Fruit fly (Drosophila melanogaster) whole organism, embryonic: Measurements from ENCODE around the gene CG42869.
"Not testable (repeated sequence)": the region's sequence is repeated elsewhere in the genome, so short reads cannot be mapped to it uniquely, and the experiment has no call there.

ENCODE experiments used
- Adf1 ChIP-seq: fragments of 200-800 bp; sonication (Bioruptor generic); IDR thresholded peaks from 2 replicates; pipeline ENCODE4 v1.3.6; 2022; ENCODE audit warnings: missing biosample characterization, missing genetic modification characterization
- Atf6 ChIP-seq: fragments of 200-800 bp; sonication (Bioruptor generic); IDR thresholded peaks from 2 replicates; pipeline ENCODE4 v1.3.6; 2022; ENCODE audit warnings: missing biosample characterization, missing genetic modification characterization
- BEAF-32 ChIP-seq: fragments of 200-800 bp; sonication (Bioruptor generic); optimal IDR thresholded peaks from 3 replicates; lab custom pipeline; 2017; ENCODE audit warnings: missing biosample characterization, missing genetic modification characterization, mild to moderate bottlenecking, moderate library complexity, missing genetic modification reagents
- CG10209 ChIP-seq: fragments of 200-800 bp; sonication (Bioruptor generic); optimal IDR thresholded peaks from 3 replicates; lab custom pipeline; 2017; ENCODE audit warnings: missing biosample characterization, mild to moderate bottlenecking, missing genetic modification characterization, missing genetic modification reagents
- CG10366 ChIP-seq: fragments of 200-800 bp; sonication (Bioruptor generic); IDR thresholded peaks from 2 replicates; pipeline ENCODE4 v1.3.6; 2022; ENCODE audit warnings: missing biosample characterization, missing genetic modification characterization
- CG10979 ChIP-seq: fragments of 200-800 bp; sonication (Bioruptor generic); optimal IDR thresholded peaks from 2 replicates; lab custom pipeline; 2018; ENCODE audit warnings: missing biosample characterization, mild to moderate bottlenecking, missing genetic modification characterization, moderate library complexity
- CG11093 ChIP-seq: fragments of 200-800 bp; sonication (Bioruptor generic); IDR thresholded peaks from 3 replicates; pipeline ENCODE4 v1.3.6; 2022; ENCODE audit warnings: missing biosample characterization, missing genetic modification characterization
- CG11560 ChIP-seq: fragments of 200-800 bp; sonication (Bioruptor generic); IDR thresholded peaks from 3 replicates; pipeline ENCODE4 v1.3.6; 2022; ENCODE audit warnings: missing biosample characterization, missing genetic modification characterization
- CG11695 ChIP-seq: fragments of 200-800 bp; sonication (Bioruptor generic); IDR thresholded peaks from 3 replicates; pipeline ENCODE4 v1.3.6; 2022; ENCODE audit warnings: missing biosample characterization, missing genetic modification characterization
- CG12236 ChIP-seq: fragments of 200-800 bp; sonication (Bioruptor generic); optimal IDR thresholded peaks from 2 replicates; lab custom pipeline; 2016; ENCODE audit warnings: missing biosample characterization, missing genetic modification characterization
- CG12391 ChIP-seq: fragments of 200-800 bp; sonication (Bioruptor generic); optimal IDR thresholded peaks from 3 replicates; lab custom pipeline; 2018; ENCODE audit warnings: missing biosample characterization, mild to moderate bottlenecking, missing genetic modification characterization, moderate library complexity
- CG12744 ChIP-seq: fragments of 200-800 bp; sonication (Bioruptor generic); optimal IDR thresholded peaks from 2 replicates; lab custom pipeline; 2016; ENCODE audit warnings: missing biosample characterization, missing genetic modification characterization
- CG14014 ChIP-seq: fragments of 200-800 bp; sonication (Bioruptor generic); IDR thresholded peaks from 2 replicates; pipeline ENCODE4 v1.3.6; 2022; ENCODE audit warnings: missing biosample characterization, missing genetic modification characterization
- CG14667 ChIP-seq: fragments of 200-800 bp; sonication (Bioruptor generic); IDR thresholded peaks from 2 replicates; pipeline ENCODE4 v1.3.6; 2022; ENCODE audit warnings: missing biosample characterization, missing genetic modification characterization
- CG1529 ChIP-seq: fragments of 200-800 bp; sonication (Bioruptor generic); optimal IDR thresholded peaks from 3 replicates; lab custom pipeline; 2018; ENCODE audit warnings: missing biosample characterization, missing genetic modification characterization
- CG16779 ChIP-seq: fragments of 200-800 bp; sonication (Bioruptor generic); IDR thresholded peaks from 2 replicates; pipeline ENCODE4 v1.3.6; 2022; ENCODE audit warnings: missing biosample characterization, missing genetic modification characterization
- CG17912 ChIP-seq: fragments of 200-800 bp; sonication (Bioruptor generic); optimal IDR thresholded peaks from 2 replicates; lab custom pipeline; 2018; ENCODE audit warnings: missing biosample characterization, mild to moderate bottlenecking, missing genetic modification characterization
- CG1792 ChIP-seq: fragments of 200-800 bp; sonication (Bioruptor generic); optimal IDR thresholded peaks from 2 replicates; lab custom pipeline; 2016; ENCODE audit warnings: missing biosample characterization, missing genetic modification characterization
- CG32767 ChIP-seq: fragments of 200-800 bp; sonication (Bioruptor generic); IDR thresholded peaks from 2 replicates; pipeline ENCODE4 v1.3.6; 2022; ENCODE audit warnings: missing biosample characterization, missing genetic modification characterization
- CG34224 ChIP-seq: fragments of 200-800 bp; sonication (Bioruptor generic); IDR thresholded peaks from 3 replicates; pipeline ENCODE4 v1.3.6; 2022; ENCODE audit warnings: missing biosample characterization, missing genetic modification characterization; ENCODE audit not compliant: partially characterized antibody
- CG4360 ChIP-seq: fragments of 200-800 bp; sonication (Bioruptor generic); IDR thresholded peaks from 2 replicates; pipeline ENCODE4 v1.3.6; 2022; ENCODE audit warnings: missing biosample characterization, missing genetic modification characterization
- CG43689 ChIP-seq: fragments of 200-800 bp; sonication (Bioruptor generic); IDR thresholded peaks from 2 replicates; pipeline ENCODE4 v1.3.6; 2022; ENCODE audit warnings: missing biosample characterization, missing genetic modification characterization
- CG7556 ChIP-seq: fragments of 200-800 bp; sonication (Bioruptor generic); optimal IDR thresholded peaks from 2 replicates; lab custom pipeline; 2017; ENCODE audit warnings: missing biosample characterization, mild to moderate bottlenecking, missing genetic modification characterization
- CG8944 ChIP-seq: fragments of 200-800 bp; sonication (Bioruptor generic); optimal IDR thresholded peaks from 3 replicates; lab custom pipeline; 2016; ENCODE audit warnings: missing biosample characterization, missing genetic modification characterization
- Ets65A ChIP-seq: fragments of 200-800 bp; sonication (Bioruptor generic); peaks from one replicate; lab custom pipeline; 2016; ENCODE audit warnings: missing biosample characterization, missing genetic modification characterization
- H15 ChIP-seq: fragments of 200-800 bp; sonication (Bioruptor generic); IDR thresholded peaks from 3 replicates; pipeline ENCODE4 v1.3.6; 2022; ENCODE audit warnings: missing biosample characterization, missing genetic modification characterization
- HmgZ ChIP-seq: fragments of 200-800 bp; sonication (Bioruptor generic); optimal IDR thresholded peaks from 2 replicates; lab custom pipeline; 2018; ENCODE audit warnings: missing biosample characterization, mild to moderate bottlenecking, missing genetic modification characterization
- Hr3 ChIP-seq: fragments of 200-800 bp; sonication (Bioruptor generic); optimal IDR thresholded peaks from 3 replicates; lab custom pipeline; 2016; ENCODE audit warnings: missing biosample characterization, missing genetic modification characterization
- YL-1 ChIP-seq: fragments of 200-800 bp; sonication (Bioruptor generic); optimal IDR thresholded peaks from 3 replicates; lab custom pipeline; 2017; ENCODE audit warnings: missing biosample characterization, mild to moderate bottlenecking, missing genetic modification characterization
- ab ChIP-seq: fragments of 200-800 bp; sonication (Bioruptor generic); optimal IDR thresholded peaks from 2 replicates; lab custom pipeline; 2016; ENCODE audit warnings: missing biosample characterization, missing genetic modification characterization
- abd-A ChIP-seq: fragments of 200-800 bp; sonication (Bioruptor generic); optimal IDR thresholded peaks from 3 replicates; lab custom pipeline; 2019; ENCODE audit warnings: missing biosample characterization, mild to moderate bottlenecking, missing genetic modification characterization, moderate library complexity
- bcd ChIP-seq: fragments of 200-800 bp; sonication (Bioruptor generic); optimal IDR thresholded peaks from 2 replicates; lab custom pipeline; 2017; ENCODE audit warnings: missing biosample characterization, mild to moderate bottlenecking, missing genetic modification characterization
- bigmax ChIP-seq: fragments of 200-800 bp; sonication (Bioruptor generic); optimal IDR thresholded peaks from 2 replicates; lab custom pipeline; 2018; ENCODE audit warnings: missing biosample characterization, mild to moderate bottlenecking, missing genetic modification characterization
- bsh ChIP-seq, 2 experiments: fragments of 200-800 bp; sonication (Bioruptor generic); optimal IDR thresholded peaks; 2 replicates each; lab custom pipeline; 2017 to 2018; ENCODE audit warnings: mild to moderate bottlenecking in 2 of 2, missing biosample characterization in 2 of 2, missing genetic modification characterization in 2 of 2, moderate library complexity in 1 of 2
- lmd ChIP-seq: fragments of 200-800 bp; sonication (Bioruptor generic); IDR thresholded peaks from 2 replicates; pipeline ENCODE4 v1.3.6; 2022; ENCODE audit warnings: missing biosample characterization, missing genetic modification characterization
- luna ChIP-seq: fragments of 200-800 bp; sonication (Bioruptor generic); optimal IDR thresholded peaks from 2 replicates; lab custom pipeline; 2016; ENCODE audit warnings: missing biosample characterization, missing genetic modification characterization
- mirr ChIP-seq: fragments of 200-800 bp; sonication (Bioruptor generic); optimal IDR thresholded peaks from 3 replicates; lab custom pipeline; 2018; ENCODE audit warnings: missing biosample characterization, mild to moderate bottlenecking, missing genetic modification characterization
- mld ChIP-seq: fragments of 200-800 bp; sonication (Bioruptor generic); IDR thresholded peaks from 3 replicates; pipeline ENCODE4 v1.3.6; 2022; ENCODE audit warnings: missing biosample characterization, missing genetic modification characterization; ENCODE audit not compliant: partially characterized antibody
- nau ChIP-seq: fragments of 200-800 bp; sonication (Bioruptor generic); optimal IDR thresholded peaks from 3 replicates; lab custom pipeline; 2017; ENCODE audit warnings: missing biosample characterization, mild to moderate bottlenecking, missing genetic modification characterization, missing genetic modification reagents
- odd ChIP-seq: fragments of 200-800 bp; sonication (Bioruptor generic); optimal IDR thresholded peaks from 2 replicates; lab custom pipeline; 2017; ENCODE audit warnings: missing biosample characterization, mild to moderate bottlenecking, missing genetic modification characterization
- ro ChIP-seq: fragments of 200-800 bp; sonication (Bioruptor generic); IDR thresholded peaks from 2 replicates; pipeline ENCODE4 v1.3.6; 2022; ENCODE audit warnings: missing biosample characterization, missing genetic modification characterization
- sim ChIP-seq: fragments of 200-800 bp; sonication (Bioruptor generic); IDR thresholded peaks from 2 replicates; pipeline ENCODE4 v1.3.6; 2022; ENCODE audit warnings: missing biosample characterization, missing genetic modification characterization
- sr ChIP-seq: fragments of 200-800 bp; sonication (Bioruptor generic); IDR thresholded peaks from 3 replicates; pipeline ENCODE4 v1.3.6; 2022; ENCODE audit warnings: missing biosample characterization, missing genetic modification characterization
- wor ChIP-seq: fragments of 200-800 bp; sonication (Bioruptor generic); IDR thresholded peaks from 2 replicates; pipeline ENCODE4 v1.3.6; 2022; ENCODE audit warnings: missing biosample characterization, missing genetic modification characterization
- z ChIP-seq: fragments of 200-800 bp; sonication (Bioruptor generic); IDR thresholded peaks from 3 replicates; pipeline ENCODE4 v1.3.6; 2022; ENCODE audit warnings: missing biosample characterization, missing genetic modification characterization
- zfh1 ChIP-seq: fragments of 200-800 bp; sonication (Bioruptor generic); IDR thresholded peaks from 3 replicates; pipeline ENCODE4 v1.3.6; 2022; ENCODE audit warnings: missing biosample characterization, missing genetic modification characterization

Gene CG42869

dm6 chr3R:21739750-21740319 lies 3.2 kb upstream of the CG42869 start, which contains the start of gene CG5849 (continued):
- TF ChIP-seq YL-1 (GFP tag; lab: Kevin White, UChicago) (no peak), CG34224 (GFP tag; lab: Robert Waterston, UW) (0 out of 3 replicates have a peak, but pooled peaks have one; percentile 12), CG14667 (GFP tag; lab: Robert Waterston, UW) (no peak), z (peak; percentile 92), CG11093 (no peak), H15 (GFP tag; lab: Robert Waterston, UW) (no peak), CG16779 (GFP tag; lab: Robert Waterston, UW) (no peak), CG12236 (no peak)

- TF ChIP-seq CG12391 (tag; lab: Kevin White, UChicago) (no peak), CG32767 (GFP tag; lab: Robert Waterston, UW) (no peak), Ets65A (GFP tag; lab: Kevin White, UChicago) (no peak), bcd (GFP tag; lab: Kevin White, UChicago) (no peak), CG1792 (no peak), mirr (GFP tag; lab: Kevin White, UChicago) (no peak), CG7556 (no peak), CG4360 (GFP tag; lab: Robert Waterston, UW) (no peak), CG43689 (no peak), nau (no peak)
- TF ChIP-seq, all 482 proteins: peak for 0
These were observed 2.4 kb upstream of the CG42869 start, which contains the start of gene CG34034 for dm6 chr3R:21739010-21739409. Gene CG34034 (minus strand): TSS chr3R:21739110.

- TF ChIP-seq CG1529, result no peak
- no peak for TF ChIP-seq abd-A (tag; lab: Kevin White, UChicago)
- no peak for TF ChIP-seq BEAF-32 (GFP tag; lab: Kevin White, UChicago)
- no peak for TF ChIP-seq ro (GFP tag; lab: Robert Waterston, UW)
- no peak for TF ChIP-seq CG11695 (GFP tag; lab: Robert Waterston, UW)
- no peak for TF ChIP-seq zfh1 (GFP tag; lab: Robert Waterston, UW)
- no peak for TF ChIP-seq CG17912 (GFP tag; lab: Kevin White, UChicago)
- no peak for TF ChIP-seq HmgZ
- TF ChIP-seq CG8944 (GFP tag; lab: Kevin White, UChicago), result no peak
- TF ChIP-seq mld (GFP tag; lab: Robert Waterston, UW), result no peak
- no peak for TF ChIP-seq Atf6
- TF ChIP-seq odd (GFP tag; lab: Kevin White, UChicago), result no peak
- TF ChIP-seq CG14014, result no peak
These were observed 615 bp upstream of the CG42869 start, which contains the start of gene CG42870 for dm6 chr3R:21737264-21737663. Gene CG42870 (minus strand): TSS chr3R:21737364.

- TF ChIP-seq Hr3 (GFP tag; lab: Kevin White, UChicago); bigmax (GFP tag; lab: Kevin White, UChicago); sr (GFP tag; lab: Robert Waterston, UW): not testable (repeated sequence)
These were observed 453 bp downstream of the CG42869 start, which contains the start of gene Sfp93F for dm6 chr3R:21736196-21736595. Gene Sfp93F (minus strand): TSS chr3R:21736296.

dm6 chr3R:21732901-21733300 lies 3.7 kb downstream of the CG42869 start:
- TF ChIP-seq CG12744 (GFP tag; lab: Kevin White, UChicago) (no peak), CG12391 (tag; lab: Kevin White, UChicago) (peak; percentile 1), CG14667 (GFP tag; lab: Robert Waterston, UW) (0 out of 2 replicates have a peak, but pooled peaks have one; percentile 17), sim (GFP tag; lab: Robert Waterston, UW) (no peak), luna (GFP tag; lab: Kevin White, UChicago) (no peak), lmd (0 out of 2 replicates have a peak, but pooled peaks have one; percentile 7), CG10366 (GFP tag; lab: Robert Waterston, UW) (peak; percentile 25; the same call in 1 of the 2 replicates), CG10979 (peak; percentile 44), ab (no peak), bsh (GFP tag; optimal IDR thresholded peaks at IDR 0.05; lab: Kevin White, UChicago) (peak in 1 of 2 experiments; percentile 37), CG10209 (GFP tag; lab: Kevin White, UChicago) (no peak), Adf1 (GFP tag; lab: Robert Waterston, UW) (no peak), wor (peak; percentile 34; the same call in 1 of the 2 replicates), CG11560 (no peak)
